Worm (Caenorhabditis elegans): ENCODE results near the gene F38B6.6.
A peak's percentile ranks its signal among the peaks of the same experiment; 100 is the strongest.

F38B6.6 gene

DNA sequence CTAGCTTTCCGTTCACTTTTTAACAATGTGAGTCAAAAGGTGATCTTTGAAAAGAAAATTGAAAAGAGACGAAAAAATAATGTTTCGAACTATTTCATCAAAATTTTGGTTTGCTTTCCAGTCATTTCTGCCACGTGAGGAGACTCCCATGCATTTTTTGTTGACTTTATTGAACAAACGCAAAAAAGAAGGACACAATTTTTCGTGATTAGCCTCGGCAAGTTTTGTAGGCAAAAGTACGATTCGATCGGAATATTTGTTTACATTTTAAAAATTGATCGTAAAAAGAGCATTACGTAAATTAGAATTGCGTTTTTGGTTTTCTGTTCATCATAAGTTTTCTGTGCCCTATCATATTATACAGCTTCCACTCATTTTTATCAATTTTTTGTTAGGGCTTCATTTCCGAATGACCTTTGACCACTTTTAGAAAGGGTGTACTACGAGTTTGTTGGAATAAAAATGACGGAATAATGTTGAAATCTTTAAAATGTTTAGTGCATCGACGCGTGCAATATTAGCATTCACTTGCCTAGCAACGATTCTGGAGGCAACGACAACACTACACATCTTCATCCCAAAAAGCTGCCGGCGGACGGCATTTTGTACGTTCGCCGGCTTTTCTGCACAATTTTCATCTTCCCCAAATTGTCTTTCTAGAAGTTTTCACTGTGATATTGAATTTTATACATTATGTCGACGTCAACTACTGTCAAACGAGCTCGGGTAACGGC lies 44.7 kb downstream of the F38B6.6 start, which contains the start of gene C56E10.3 (continued):
- TF ChIP-seq nhr-84 (tag; optimal IDR thresholded peaks at IDR 0.05) (no peak), nhr-20 (tag; optimal IDR thresholded peaks at IDR 0.05) (peak; percentile 67), zip-4 (GFP tag; optimal IDR thresholded peaks at IDR 0.05) (no peak), aly-2 (tag; optimal IDR thresholded peaks at IDR 0.05) (no peak), ceh-90 (tag; optimal IDR thresholded peaks at IDR 0.05) (no peak), egl-13 (tag; optimal IDR thresholded peaks at IDR 0.05) (no peak), ceh-88 (GFP tag; IDR thresholded peaks at IDR 0.05) (no peak), snu-23 (GFP tag; optimal IDR thresholded peaks at IDR 0.05) (peak; percentile 12), hlh-4 (tag; optimal IDR thresholded peaks at IDR 0.05) (no peak)

DNA sequence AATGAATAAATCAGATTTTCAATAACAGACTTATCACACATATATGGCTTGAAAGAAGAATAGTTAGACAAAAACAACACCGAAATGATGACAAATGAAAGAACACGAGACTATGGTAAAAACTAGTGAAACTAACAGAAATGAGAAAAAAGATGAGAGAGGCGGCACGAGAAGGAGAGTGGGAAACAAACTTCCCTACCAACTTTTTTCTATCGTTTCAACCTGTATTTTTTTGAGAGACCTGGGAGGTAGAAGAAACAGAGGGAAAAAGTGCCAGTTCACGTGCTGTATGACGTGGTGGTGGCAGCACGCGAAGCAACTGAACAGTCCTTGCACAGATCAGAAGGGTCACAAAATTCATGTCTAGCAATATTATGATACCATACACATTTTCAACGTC lies 47.1 kb downstream of the F38B6.6 start:
- TF ChIP-seq lin-15B (tag; optimal IDR thresholded peaks at IDR 0.05), result no peak
- no peak for TF ChIP-seq vab-15 (tag; optimal IDR thresholded peaks at IDR 0.05)
- no peak for TF ChIP-seq egl-13 (tag; optimal IDR thresholded peaks at IDR 0.05)
- TF ChIP-seq skn-1 (tag; optimal IDR thresholded peaks at IDR 0.05), result peak; percentile 98
- no peak for TF ChIP-seq C34B4.2 (tag; optimal IDR thresholded peaks at IDR 0.05)
- peak; percentile 33; the same call in 1 of the 2 replicates for TF ChIP-seq grh-1 (GFP tag; IDR thresholded peaks at IDR 0.05)
- TF ChIP-seq elt-2 (tag; optimal IDR thresholded peaks at IDR 0.05), result peak; percentile 27
- no peak for TF ChIP-seq zag-1 (tag; optimal IDR thresholded peaks at IDR 0.05)
- TF ChIP-seq dsc-1 (tag; optimal IDR thresholded peaks at IDR 0.05), result no peak
- peak; percentile 7 to 32 for TF ChIP-seq lsy-2 (tag; optimal IDR thresholded peaks at IDR 0.05)
- TF ChIP-seq nhr-71 (tag; optimal IDR thresholded peaks at IDR 0.05), result peak; percentile 84
- TF ChIP-seq alr-1 (tag; optimal IDR thresholded peaks at IDR 0.05; ENCODE audit: borderline replicate concordance), result no peak
- peak; percentile 35 for TF ChIP-seq nhr-47 (tag; optimal IDR thresholded peaks at IDR 0.05)
- TF ChIP-seq lin-13 (GFP tag; optimal IDR thresholded peaks at IDR 0.05), result peak; percentile 21
- peak; percentile 95 for TF ChIP-seq nhr-85 (tag)
- peak; percentile 78 for TF ChIP-seq snu-23 (GFP tag; optimal IDR thresholded peaks at IDR 0.05)
- TF ChIP-seq tbx-2 (tag; optimal IDR thresholded peaks at IDR 0.05), result peak; percentile 59
- peak in 2 of 6 experiments; percentile 26 to 60 for TF ChIP-seq elt-3 (tag; optimal IDR thresholded peaks at IDR 0.05)
- no peak for TF ChIP-seq pax-3 (tag; optimal IDR thresholded peaks at IDR 0.05)
- TF ChIP-seq nhr-77 (tag; optimal IDR thresholded peaks at IDR 0.05), result peak; percentile 5
- TF ChIP-seq lin-35 (GFP tag; optimal IDR thresholded peaks at IDR 0.05), result peak in 1 of 2 experiments; percentile 75
- 0 out of 2 replicates have a peak, but pooled peaks have one; percentile 36 for TF ChIP-seq nhr-19 (GFP tag; conservative IDR thresholded peaks at IDR 0.05)
- TF ChIP-seq lin-14 (GFP tag; optimal IDR thresholded peaks at IDR 0.05), result peak; percentile 84
- peak; percentile 90 for TF ChIP-seq nhr-20 (tag; optimal IDR thresholded peaks at IDR 0.05)
- peak; percentile 45 for TF ChIP-seq mep-1 (tag; optimal IDR thresholded peaks at IDR 0.05)
- TF ChIP-seq lir-3 (tag; optimal IDR thresholded peaks at IDR 0.05; ENCODE audit: poor library complexity), result peak; percentile 23
- TF ChIP-seq egl-27 (tag; optimal IDR thresholded peaks at IDR 0.05), result no peak
- no peak for TF ChIP-seq nhr-28 (tag; optimal IDR thresholded peaks at IDR 0.05)
- no peak for TF ChIP-seq dpl-1 (GFP tag; optimal IDR thresholded peaks at IDR 0.05)
- no peak for TF ChIP-seq isw-1 (GFP tag; IDR thresholded peaks at IDR 0.05)
- TF ChIP-seq nhr-90 (tag; optimal IDR thresholded peaks at IDR 0.05; ENCODE audit: poor library complexity), result peak; percentile 42
- TF ChIP-seq blmp-1 (tag; optimal IDR thresholded peaks at IDR 0.05), result peak; percentile 80
- peak in 1 of 2 experiments; percentile 78 for TF ChIP-seq mdl-1 (tag; optimal IDR thresholded peaks at IDR 0.05)
- TF ChIP-seq aly-2 (tag; optimal IDR thresholded peaks at IDR 0.05), result no peak

Measured in whole organism, L1 larva.